Worm (Caenorhabditis elegans) whole organism, L2 larva: ENCODE results near the gene F58E6.11.

Experiments
- egl-27 ChIP-seq: sonication (generic microtip); optimal IDR thresholded peaks from 3 replicates; lab custom pipeline; 2017; ENCODE audit warnings: missing biosample characterization, missing genetic modification reagents, missing genetic modification characterization
- elt-3 ChIP-seq: sonication (generic microtip); optimal IDR thresholded peaks from 2 replicates; lab custom pipeline; 2017; ENCODE audit warnings: missing biosample characterization, missing genetic modification characterization
- lin-13 ChIP-seq: fragments of 150-350 bp; optimal IDR thresholded peaks from 2 replicates; lab custom pipeline; 2014; ENCODE audit warnings: missing biosample characterization, missing genetic modification reagents, missing genetic modification characterization
- nhr-12 ChIP-seq: fragments of 150-350 bp; optimal IDR thresholded peaks from 2 replicates; lab custom pipeline; 2014; ENCODE audit warnings: missing biosample characterization, missing genetic modification characterization
- nhr-129 ChIP-seq: fragments of 150-350 bp; optimal IDR thresholded peaks from 2 replicates; lab custom pipeline; 2014; ENCODE audit warnings: missing biosample characterization, missing genetic modification characterization
- nhr-21 ChIP-seq: fragments of 150-350 bp; optimal IDR thresholded peaks from 2 replicates; lab custom pipeline; 2014; ENCODE audit warnings: missing biosample characterization, missing genetic modification characterization
- nhr-237 ChIP-seq: fragments of 150-350 bp; optimal IDR thresholded peaks from 2 replicates; lab custom pipeline; 2014; ENCODE audit warnings: missing biosample characterization, missing genetic modification characterization
- sem-4 ChIP-seq: fragments of 150-350 bp; optimal IDR thresholded peaks from 2 replicates; lab custom pipeline; 2014; ENCODE audit warnings: missing biosample characterization, missing genetic modification reagents, missing genetic modification characterization
- unc-62 ChIP-seq: fragments of 150-350 bp; optimal IDR thresholded peaks from 2 replicates; lab custom pipeline; 2014; ENCODE audit warnings: missing biosample characterization, missing genetic modification reagents, missing genetic modification characterization
- ztf-11 ChIP-seq: sonication (generic microtip); optimal IDR thresholded peaks from 2 replicates; lab custom pipeline; 2017; ENCODE audit warnings: missing biosample characterization, missing genetic modification characterization
- ztf-4 ChIP-seq: fragments of 150-350 bp; optimal IDR thresholded peaks from 2 replicates; lab custom pipeline; 2014; ENCODE audit warnings: missing biosample characterization, missing genetic modification characterization

DNA sequence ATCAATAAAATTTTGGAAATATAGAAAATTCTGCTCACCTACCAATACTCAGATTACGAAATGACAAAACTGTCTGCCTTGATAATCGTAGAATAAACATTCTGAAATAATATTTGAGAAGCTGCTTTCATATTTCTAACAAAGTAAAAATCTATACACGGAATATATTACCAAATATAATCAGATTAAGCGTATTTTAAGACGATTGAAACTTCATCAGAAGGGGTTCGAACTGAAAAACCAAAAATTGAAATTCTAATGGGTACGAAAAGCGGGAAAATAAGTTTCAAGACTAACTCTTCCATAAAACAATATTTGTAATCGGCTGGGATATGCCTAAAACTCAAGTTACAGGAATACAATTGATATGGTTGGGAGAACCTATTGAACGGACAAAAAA, 21.6 kb upstream of the F58E6.11 start, which contains the start of gene F46B6.4:
- TF ChIP-seq lin-13 (GFP tag; lab: Kevin White, UChicago) (no peak), nhr-129 (tag; lab: Kevin White, UChicago) (no peak), nhr-237 (tag; lab: Kevin White, UChicago) (no peak), unc-62 (no peak), egl-27 (no peak), nhr-21 (tag; lab: Kevin White, UChicago) (no peak), sem-4 (tag; lab: Kevin White, UChicago) (no peak), ztf-11 (tag; lab: Kevin White, UChicago) (no peak), ztf-4 (tag; lab: Kevin White, UChicago) (no peak), nhr-12 (tag; lab: Kevin White, UChicago) (no peak), elt-3 (tag; lab: Kevin White, UChicago) (no peak)
